Fruit fly (Drosophila melanogaster) S2 (cell line): ENCODE results near the gene CG5376.

ENCODE experiments used
- CG8478 ChIP-seq: fragments of >200 bp; optimal IDR thresholded peaks from 2 replicates; lab custom pipeline; 2018
- CTCF ChIP-seq, 2 experiments: fragments of >200 bp; optimal IDR thresholded peaks; 2 replicates each; lab custom pipeline; 2018

CG5376 gene

DNA sequence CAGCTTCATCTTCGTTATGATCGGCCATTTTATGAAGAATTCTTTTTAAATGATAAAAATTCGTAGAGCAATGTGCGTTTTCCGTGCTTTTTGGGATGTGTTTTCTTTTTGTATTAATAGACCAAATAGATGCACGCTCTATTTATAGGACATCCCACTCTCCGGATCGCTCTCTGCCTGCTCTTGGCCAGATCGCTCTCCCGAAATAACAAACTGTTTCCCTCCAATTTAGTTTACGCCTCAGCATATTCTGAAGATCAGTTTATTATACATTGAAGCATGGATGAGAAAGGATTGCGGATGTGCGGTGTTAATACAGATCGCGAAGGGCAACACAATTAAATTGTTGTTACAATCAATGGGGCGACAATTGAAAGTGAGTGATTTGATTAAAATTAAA lies at the start of gene CG5376:
TSS of gene CG5376 (minus strand) at position 101 of the 400 bp plus-strand sequence.
- TF ChIP-seq CTCF (optimal IDR thresholded peaks at IDR 0.05; lab: Kevin White, UChicago), result no peak
- no peak for TF ChIP-seq CG8478 (lab: Kevin White, UChicago)

DNA sequence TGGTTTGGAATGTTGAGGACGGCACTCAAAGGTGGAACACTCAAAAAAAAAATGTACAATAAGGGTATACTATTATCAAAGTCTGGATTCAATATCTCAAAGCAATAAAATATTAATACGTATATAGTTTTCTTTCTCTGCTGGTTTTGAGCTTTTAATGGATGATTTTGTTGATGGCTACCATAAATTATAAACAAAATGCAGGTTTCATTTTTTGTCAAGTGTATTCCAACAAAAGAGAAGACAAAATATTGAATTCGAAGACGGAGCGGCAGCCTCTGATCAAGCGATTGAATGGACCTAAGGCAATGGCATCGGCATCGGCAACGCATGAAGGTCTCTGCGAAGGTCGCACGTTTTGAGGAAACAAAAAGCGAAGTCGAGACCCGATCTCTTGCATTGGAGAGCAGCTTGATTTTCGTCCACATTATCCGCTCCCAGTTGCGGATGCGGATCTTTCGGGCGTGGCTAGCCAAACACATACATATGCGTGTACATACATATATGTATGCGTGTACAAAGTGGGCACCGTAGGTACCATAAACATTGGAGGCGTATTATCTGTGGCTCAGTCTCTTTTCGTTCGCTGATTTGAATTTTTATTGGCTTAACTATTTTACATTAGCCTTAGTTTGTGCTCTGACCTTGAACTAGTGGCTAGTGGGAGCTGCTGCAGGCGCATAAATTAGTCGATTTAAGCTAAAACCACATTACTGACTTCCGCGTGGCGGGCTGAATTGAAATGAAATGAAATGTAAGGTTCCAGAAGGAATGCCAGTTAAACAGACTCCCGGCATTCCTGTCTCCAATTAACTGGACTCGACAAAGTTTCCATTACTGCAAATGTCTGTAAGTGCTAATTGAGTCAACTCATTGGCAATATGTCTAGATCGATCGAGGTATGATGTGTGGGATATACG lies 48.0 kb upstream of the CG5376 start:
- TF ChIP-seq CG8478 (lab: Kevin White, UChicago) (no peak), CTCF (optimal IDR thresholded peaks at IDR 0.05; lab: Kevin White, UChicago) (no peak)

- TF ChIP-seq CTCF (optimal IDR thresholded peaks at IDR 0.05; lab: Kevin White, UChicago) (no peak), CG8478 (lab: Kevin White, UChicago) (no peak)
These were observed 47.2 kb upstream of the CG5376 start for dm6 chr3R:22535945-22536344.

- TF ChIP-seq CTCF (optimal IDR thresholded peaks at IDR 0.05; lab: Kevin White, UChicago) (no peak), CG8478 (lab: Kevin White, UChicago) (no peak)
These were observed 45.5 kb upstream of the CG5376 start for dm6 chr3R:22533973-22534931.

DNA sequence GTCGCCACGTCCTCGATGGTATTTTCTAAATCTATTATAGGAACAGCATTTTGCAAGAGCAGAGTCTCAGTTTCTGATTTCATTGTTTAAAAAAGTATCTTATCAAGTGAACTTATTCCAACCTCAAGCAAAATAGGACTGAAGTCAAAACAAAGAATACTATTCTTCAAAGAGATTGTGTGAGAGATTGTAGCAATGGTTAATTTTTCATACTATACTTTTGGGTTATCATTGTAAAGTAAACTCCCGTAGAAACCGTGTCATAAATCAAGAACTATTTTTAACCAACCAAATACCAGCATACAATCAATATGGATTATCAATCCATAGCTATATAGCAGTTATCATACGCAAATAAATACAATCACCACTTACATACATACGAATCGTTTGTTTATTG lies 43.0 kb upstream of the CG5376 start, which contains the start of gene CG33093:
TSS of gene CG33093 (minus strand) at position 122 of the 400 bp plus-strand sequence.
- TF ChIP-seq CG8478 (lab: Kevin White, UChicago) (no peak), CTCF (optimal IDR thresholded peaks at IDR 0.05; lab: Kevin White, UChicago) (no peak)

DNA sequence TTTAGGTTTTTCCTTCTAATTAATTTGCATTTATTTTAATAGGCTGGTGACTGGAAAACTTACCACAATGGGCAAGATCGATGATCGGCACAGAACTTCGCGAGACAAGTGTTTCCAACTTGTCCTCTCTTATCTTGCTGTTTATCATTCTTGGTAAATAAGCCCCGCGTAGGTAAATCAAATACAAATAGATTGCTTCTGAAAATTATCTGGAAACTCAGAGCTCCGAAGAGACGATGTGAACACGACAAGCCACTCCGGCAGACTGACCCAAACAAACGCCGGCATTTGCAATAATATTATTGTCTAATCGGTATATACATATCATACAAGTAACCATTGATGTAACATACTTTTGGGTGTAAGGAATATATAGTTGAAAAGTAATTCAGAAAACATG lies 41.5 kb upstream of the CG5376 start, which contains the start of gene CG33099:
TSS of gene CG33099 (minus strand) at position 268 of the 400 bp plus-strand sequence.
- no peak for TF ChIP-seq CG8478 (lab: Kevin White, UChicago)
- TF ChIP-seq CTCF (optimal IDR thresholded peaks at IDR 0.05; lab: Kevin White, UChicago), result no peak

- peak; percentile 8 to 46 for TF ChIP-seq CTCF (optimal IDR thresholded peaks at IDR 0.05; lab: Kevin White, UChicago)
- no peak for TF ChIP-seq CG8478 (lab: Kevin White, UChicago)
These were observed 39.8 kb upstream of the CG5376 start, which contains the start of gene CG5346 for dm6 chr3R:22528264-22529158. CG5346 (minus strand) TSS chr3R:22528663.

DNA sequence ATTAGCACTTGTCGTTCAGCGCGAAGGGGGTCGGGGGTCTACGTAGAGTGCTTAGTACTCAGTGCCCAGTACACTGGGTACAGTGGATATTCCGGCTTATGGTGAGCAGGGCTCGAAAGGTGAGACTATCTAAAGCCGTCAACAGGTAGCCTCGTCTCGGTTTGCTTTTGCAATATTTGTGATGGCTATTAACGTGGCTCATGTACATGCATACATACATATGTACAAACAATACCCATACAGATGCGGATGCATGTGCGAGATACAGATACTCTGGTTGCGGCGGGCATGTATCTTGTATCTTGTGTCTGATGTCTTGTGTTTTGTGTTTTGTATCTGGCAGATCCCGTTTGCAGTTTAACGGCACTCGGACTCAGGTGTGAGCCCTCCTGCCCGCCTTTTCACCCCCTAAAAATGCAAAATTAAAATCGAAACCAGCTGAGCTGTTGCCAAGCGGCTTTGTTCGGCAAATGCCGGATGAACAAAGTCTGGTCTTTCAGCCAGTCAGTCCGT lies 38.9 kb upstream of the CG5376 start:
- TF ChIP-seq CG8478 (lab: Kevin White, UChicago) (no peak), CTCF (optimal IDR thresholded peaks at IDR 0.05; lab: Kevin White, UChicago) (no peak)

DNA sequence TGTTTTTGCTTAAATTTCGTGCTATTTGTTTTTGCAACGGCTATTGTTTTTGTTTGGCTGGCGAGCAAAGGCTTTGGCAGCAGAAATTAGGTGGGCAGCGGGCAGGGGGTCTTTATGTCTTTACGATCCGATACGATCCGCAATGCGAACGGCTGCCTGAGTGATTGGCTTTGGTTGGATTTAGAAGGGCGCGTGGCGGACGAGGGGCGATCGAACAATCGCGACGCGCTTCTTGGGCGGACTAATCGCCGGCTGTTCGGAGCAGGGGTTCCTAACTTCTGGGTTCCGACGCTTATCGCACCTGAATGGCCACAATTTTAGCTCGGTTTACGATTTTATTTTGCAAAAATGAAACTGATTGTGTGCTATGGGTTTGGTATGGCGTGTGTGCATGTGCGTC lies 38.4 kb upstream of the CG5376 start:
- no peak for TF ChIP-seq CG8478 (lab: Kevin White, UChicago)
- no peak for TF ChIP-seq CTCF (optimal IDR thresholded peaks at IDR 0.05; lab: Kevin White, UChicago)

- TF ChIP-seq CTCF (optimal IDR thresholded peaks at IDR 0.05; lab: Kevin White, UChicago), result no peak
These were observed 37.7 kb upstream of the CG5376 start for dm6 chr3R:22526353-22526907.

DNA sequence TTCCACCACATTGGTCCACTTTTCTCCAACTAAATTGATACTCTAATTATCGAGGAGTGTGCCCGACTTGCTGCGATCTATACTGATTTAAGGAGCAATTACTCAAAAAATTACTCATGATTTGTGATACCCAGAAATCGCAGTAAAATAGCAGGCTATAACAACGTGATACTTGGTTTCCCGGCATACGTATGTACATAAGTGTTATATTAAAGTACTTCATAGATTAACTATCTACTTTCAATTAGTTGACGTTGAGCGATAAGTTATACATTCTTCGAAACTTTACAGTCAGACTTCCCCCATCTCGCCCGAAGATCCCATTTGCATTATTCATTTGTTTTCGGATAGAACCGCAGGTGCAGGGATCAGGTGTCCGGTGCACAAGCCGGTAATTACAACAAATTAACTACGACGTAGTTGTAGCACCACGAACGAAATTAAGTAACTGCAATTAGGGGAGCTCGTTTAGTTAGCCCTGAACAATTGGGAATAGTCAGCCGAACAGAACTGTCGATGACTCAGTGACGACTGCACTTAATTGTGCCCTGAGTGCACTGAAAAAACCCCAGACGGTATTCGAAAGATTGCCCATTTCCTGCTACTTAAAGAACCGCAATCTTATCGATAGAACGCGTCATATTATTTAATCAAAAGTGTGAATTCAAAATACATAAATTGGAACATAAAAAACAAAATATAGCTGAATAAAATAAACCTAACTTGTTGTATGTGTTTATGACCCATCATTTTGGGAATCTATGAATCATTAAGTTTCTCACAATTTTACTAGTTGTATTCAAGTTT lies 37.0 kb upstream of the CG5376 start:
- TF ChIP-seq CG8478 (lab: Kevin White, UChicago), result no peak
- no peak for TF ChIP-seq CTCF (optimal IDR thresholded peaks at IDR 0.05; lab: Kevin White, UChicago)

DNA sequence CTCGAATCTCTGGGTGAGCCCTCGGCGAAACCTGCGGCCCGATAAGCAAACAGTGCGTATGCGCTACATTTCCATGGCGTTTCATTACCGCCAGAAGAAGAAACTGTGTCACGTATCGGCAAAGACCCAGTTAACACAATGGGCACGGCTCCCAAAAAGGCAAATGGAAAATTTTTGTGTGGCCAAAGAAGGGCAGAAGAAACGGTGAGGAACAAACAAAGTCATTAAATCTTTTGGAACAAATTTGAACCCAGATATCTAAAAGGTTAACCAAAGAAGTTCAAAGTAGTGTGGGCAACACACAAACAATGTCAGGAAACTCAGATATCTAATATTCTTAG lies 36.3 kb upstream of the CG5376 start:
- TF ChIP-seq CG8478 (lab: Kevin White, UChicago) (no peak), CTCF (optimal IDR thresholded peaks at IDR 0.05; lab: Kevin White, UChicago) (no peak)
